Worm (Caenorhabditis elegans): ENCODE data around the gene pals-37.

The pals-37 gene

ce11 chrV:12478111-12478510, 36.8 kb upstream of the pals-37 start, which contains the start of gene atn-1:
atn-1 (plus strand) TSS chrV:12478411.
- no peak for TF ChIP-seq unc-39 (tag; optimal IDR thresholded peaks at IDR 0.05)
- TF ChIP-seq Y55F3AM.14 (GFP tag; optimal IDR thresholded peaks at IDR 0.05), result no peak
- TF ChIP-seq nhr-12 (tag; optimal IDR thresholded peaks at IDR 0.05), result no peak
- no peak for TF ChIP-seq alr-1 (tag; optimal IDR thresholded peaks at IDR 0.05)
- TF ChIP-seq fos-1 (tag; optimal IDR thresholded peaks at IDR 0.05), result no peak
- no peak for TF ChIP-seq ZK546.5 (tag; optimal IDR thresholded peaks at IDR 0.05)
- no peak for TF ChIP-seq ztf-4 (tag; optimal IDR thresholded peaks at IDR 0.05)
- no peak for TF ChIP-seq peb-1 (tag; optimal IDR thresholded peaks at IDR 0.05)
- no peak for TF ChIP-seq skn-1 (tag; optimal IDR thresholded peaks at IDR 0.05)
- TF ChIP-seq lin-11 (tag; optimal IDR thresholded peaks at IDR 0.05), result no peak
- no peak for TF ChIP-seq ceh-82 (tag; optimal IDR thresholded peaks at IDR 0.05)
- TF ChIP-seq nhr-25 (tag; optimal IDR thresholded peaks at IDR 0.05), result no peak
- TF ChIP-seq nhr-129 (tag; optimal IDR thresholded peaks at IDR 0.05), result no peak
- no peak for TF ChIP-seq ceh-16 (tag; optimal IDR thresholded peaks at IDR 0.05)
- TF ChIP-seq gmeb-1 (tag; optimal IDR thresholded peaks at IDR 0.05), result no peak
- TF ChIP-seq sem-4 (tag; optimal IDR thresholded peaks at IDR 0.05), result no peak
- TF ChIP-seq mab-5 (tag; optimal IDR thresholded peaks at IDR 0.05), result no peak
- no peak for TF ChIP-seq aly-2 (tag; optimal IDR thresholded peaks at IDR 0.05)
- no peak for TF ChIP-seq nhr-237 (tag; optimal IDR thresholded peaks at IDR 0.05)
- no peak for TF ChIP-seq mbf-1 (tag; optimal IDR thresholded peaks at IDR 0.05)

ce11 chrV:12477139-12477538, 35.8 kb upstream of the pals-37 start:
- TF ChIP-seq peb-1 (tag; optimal IDR thresholded peaks at IDR 0.05) (no peak), nhr-25 (tag; optimal IDR thresholded peaks at IDR 0.05) (no peak), elt-1 (tag; optimal IDR thresholded peaks at IDR 0.05) (no peak), snpc-4 (tag; optimal IDR thresholded peaks at IDR 0.05) (no peak), mbf-1 (tag; optimal IDR thresholded peaks at IDR 0.05) (no peak), C34F6.9 (tag; optimal IDR thresholded peaks at IDR 0.05) (peak; percentile 30), ceh-82 (tag; optimal IDR thresholded peaks at IDR 0.05) (no peak), F13H6.1 (tag; optimal IDR thresholded peaks at IDR 0.05) (peak; percentile 51), sma-3 (GFP tag; optimal IDR thresholded peaks at IDR 0.05) (no peak), nhr-129 (tag; optimal IDR thresholded peaks at IDR 0.05) (peak; percentile 51), ama-1 (optimal IDR thresholded peaks at IDR 0.05) (no peak), mdl-1 (tag; optimal IDR thresholded peaks at IDR 0.05) (no peak)

- TF ChIP-seq egl-27 (tag; optimal IDR thresholded peaks at IDR 0.05), result no peak
- TF ChIP-seq dmd-4 (tag; optimal IDR thresholded peaks at IDR 0.05), result no peak
- TF ChIP-seq peb-1 (tag; optimal IDR thresholded peaks at IDR 0.05), result no peak
- no peak for TF ChIP-seq elt-1 (tag; optimal IDR thresholded peaks at IDR 0.05)
- TF ChIP-seq fos-1 (tag; optimal IDR thresholded peaks at IDR 0.05), result peak; percentile 95
- no peak for TF ChIP-seq unc-55 (GFP tag; optimal IDR thresholded peaks at IDR 0.05)
- TF ChIP-seq elt-3 (tag; optimal IDR thresholded peaks at IDR 0.05), result no peak
- no peak for TF ChIP-seq ztf-11 (tag; optimal IDR thresholded peaks at IDR 0.05)
- TF ChIP-seq mdl-1 (tag; optimal IDR thresholded peaks at IDR 0.05), result no peak
- peak; percentile 36 for TF ChIP-seq gmeb-1 (tag; optimal IDR thresholded peaks at IDR 0.05)
- TF ChIP-seq crh-2 (tag; optimal IDR thresholded peaks at IDR 0.05), result peak; percentile 31
Measured at ce11 chrV:12475360-12475759, 34.0 kb upstream of the pals-37 start.

ce11 chrV:12470324-12470723, 29.0 kb upstream of the pals-37 start:
- TF ChIP-seq nhr-237 (tag; optimal IDR thresholded peaks at IDR 0.05) (no peak), ztf-1 (GFP tag; conservative IDR thresholded peaks at IDR 0.05) (no peak), sem-4 (tag; optimal IDR thresholded peaks at IDR 0.05) (no peak), elt-1 (tag; optimal IDR thresholded peaks at IDR 0.05) (no peak), ztf-11 (tag; optimal IDR thresholded peaks at IDR 0.05) (no peak), lin-11 (tag; optimal IDR thresholded peaks at IDR 0.05) (no peak), nhr-77 (tag; optimal IDR thresholded peaks at IDR 0.05) (no peak), nhr-25 (tag; optimal IDR thresholded peaks at IDR 0.05) (no peak), nhr-12 (tag; optimal IDR thresholded peaks at IDR 0.05) (no peak), mab-5 (tag; optimal IDR thresholded peaks at IDR 0.05) (no peak)

ce11 chrV:12468363-12468762, 27.0 kb upstream of the pals-37 start, which contains the start of gene F28C1.3:
F28C1.3 (plus strand) TSS chrV:12468663.
- TF ChIP-seq Y55F3AM.14 (GFP tag; optimal IDR thresholded peaks at IDR 0.05), result no peak
- no peak for TF ChIP-seq mbf-1 (tag; optimal IDR thresholded peaks at IDR 0.05)

Measured in whole organism, L2 larva.